Worm (Caenorhabditis elegans) whole organism, early embryonic: ENCODE data around the gene Y105C5A.9.

Experiments used
- B0310.2 ChIP-seq: sonication (generic microtip); optimal IDR thresholded peaks from 2 replicates; lab custom pipeline; 2016; ENCODE audit warnings: mild to moderate bottlenecking, missing genetic modification characterization, missing compliant biosample characterization
- aly-1 ChIP-seq: sonication (generic microtip); optimal IDR thresholded peaks from 2 replicates; lab custom pipeline; 2016; ENCODE audit warnings: missing genetic modification characterization, missing compliant biosample characterization
- ama-1 ChIP-seq: fragments of 150-350 bp; optimal IDR thresholded peaks from 2 replicates; lab custom pipeline; 2014
- ceh-36 ChIP-seq: sonication (generic microtip); optimal IDR thresholded peaks from 2 replicates; lab custom pipeline; 2016; ENCODE audit warnings: missing genetic modification characterization, inconsistent platforms, missing compliant biosample characterization
- ets-7 ChIP-seq: sonication (generic microtip); optimal IDR thresholded peaks from 2 replicates; lab custom pipeline; 2016; ENCODE audit warnings: missing genotype, missing genetic modification characterization, missing compliant biosample characterization
- hmbx-1 ChIP-seq: sonication (generic microtip); optimal IDR thresholded peaks from 2 replicates; lab custom pipeline; 2016; ENCODE audit warnings: mild to moderate bottlenecking, missing genetic modification characterization, missing compliant biosample characterization
- pes-1 ChIP-seq: fragments of 200-800 bp; sonication (Bioruptor generic); IDR thresholded peaks from 2 replicates; pipeline ENCODE4 v1.3.6; 2022; ENCODE audit warnings: missing genetic modification reagents, missing genetic modification characterization, missing compliant biosample characterization
- sea-1 ChIP-seq: fragments of 200-800 bp; sonication (Bioruptor generic); conservative IDR thresholded peaks from 2 replicates; pipeline ENCODE4 v1.3.6; 2022; ENCODE audit warnings: missing genetic modification characterization, missing compliant biosample characterization
- tbx-37 ChIP-seq: fragments of 200-800 bp; sonication (Bioruptor generic); conservative IDR thresholded peaks from 2 replicates; pipeline ENCODE4 v1.3.6; 2022; ENCODE audit warnings: missing genetic modification reagents, missing genetic modification characterization, missing compliant biosample characterization
- tra-4 ChIP-seq: sonication (generic microtip); optimal IDR thresholded peaks from 2 replicates; lab custom pipeline; 2017; ENCODE audit warnings: missing genetic modification characterization, missing compliant biosample characterization

DNA sequence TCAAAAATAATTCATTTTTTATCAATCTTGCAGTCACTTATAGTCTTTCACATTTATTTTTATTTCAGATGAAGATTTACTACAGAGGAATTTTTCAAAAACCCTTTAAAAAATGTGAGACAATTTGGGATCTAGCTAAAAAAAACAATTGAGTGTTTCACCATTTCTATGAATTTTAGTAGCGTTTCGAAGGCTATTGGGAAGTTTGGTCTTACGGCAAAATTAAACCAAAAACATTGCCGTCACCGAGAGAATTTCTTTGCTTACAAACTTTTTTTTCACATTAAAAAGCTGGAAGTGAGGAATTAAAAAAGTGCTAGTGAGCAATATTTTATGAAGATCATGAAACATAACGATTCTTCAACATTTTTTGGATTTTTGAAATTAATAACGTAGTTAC lies 27.1 kb downstream of the Y105C5A.9 start:
- TF ChIP-seq ama-1 (no peak), tra-4 (tag; lab: Kevin White, UChicago) (no peak), B0310.2 (tag; lab: Kevin White, UChicago) (no peak), tbx-37 (GFP tag; lab: Robert Waterston, UW) (no peak), ets-7 (tag; lab: Kevin White, UChicago) (no peak), hmbx-1 (tag; lab: Kevin White, UChicago) (no peak), aly-1 (tag; lab: Kevin White, UChicago) (no peak), ceh-36 (no peak), sea-1 (GFP tag; lab: Robert Waterston, UW) (no peak), pes-1 (GFP tag; lab: Robert Waterston, UW) (no peak)
